Fruit fly (Drosophila melanogaster) whole organism, embryonic: ENCODE data around the gene mgr.
A peak's percentile ranks its signal among the peaks of the same experiment; 100 is the strongest.

Source experiments
- CG10209 ChIP-seq: fragments of 200-800 bp; sonication (Bioruptor generic); optimal IDR thresholded peaks from 3 replicates; lab custom pipeline; 2017; ENCODE audit warnings: missing biosample characterization, mild to moderate bottlenecking, missing genetic modification characterization, missing genetic modification reagents
- CG12219 ChIP-seq: fragments of 200-800 bp; sonication (Bioruptor generic); optimal IDR thresholded peaks from 3 replicates; lab custom pipeline; 2018; ENCODE audit warnings: missing biosample characterization, mild to moderate bottlenecking, missing genetic modification characterization
- CG12744 ChIP-seq: fragments of 200-800 bp; sonication (Bioruptor generic); optimal IDR thresholded peaks from 2 replicates; lab custom pipeline; 2016; ENCODE audit warnings: missing biosample characterization, missing genetic modification characterization
- CG14667 ChIP-seq: fragments of 200-800 bp; sonication (Bioruptor generic); IDR thresholded peaks from 2 replicates; pipeline ENCODE4 v1.3.6; 2022; ENCODE audit warnings: missing biosample characterization, missing genetic modification characterization
- CG16863 ChIP-seq: fragments of 200-800 bp; sonication (Bioruptor generic); optimal IDR thresholded peaks from 3 replicates; lab custom pipeline; 2016; ENCODE audit warnings: missing biosample characterization, missing genetic modification characterization
- CG17328 ChIP-seq: fragments of 200-800 bp; sonication (Bioruptor generic); IDR thresholded peaks from 2 replicates; pipeline ENCODE4 v1.3.6; 2022; ENCODE audit warnings: missing biosample characterization, missing genetic modification characterization
- CG17912 ChIP-seq: fragments of 200-800 bp; sonication (Bioruptor generic); optimal IDR thresholded peaks from 2 replicates; lab custom pipeline; 2018; ENCODE audit warnings: missing biosample characterization, mild to moderate bottlenecking, missing genetic modification characterization
- CG18476 ChIP-seq: fragments of 200-800 bp; sonication (Bioruptor generic); optimal IDR thresholded peaks from 2 replicates; lab custom pipeline; 2016; ENCODE audit warnings: missing biosample characterization, mild to moderate bottlenecking, missing genetic modification characterization
- CG2889 ChIP-seq: fragments of 200-800 bp; sonication (Bioruptor generic); IDR thresholded peaks from 3 replicates; pipeline ENCODE4 v1.3.6; 2022; ENCODE audit warnings: missing biosample characterization, missing genetic modification characterization
- CG32532 ChIP-seq: fragments of 200-800 bp; sonication (Bioruptor generic); IDR thresholded peaks from 2 replicates; pipeline ENCODE4 v1.3.6; 2022; ENCODE audit warnings: missing biosample characterization, missing genetic modification characterization
- CG33213 ChIP-seq: fragments of 200-800 bp; sonication (Bioruptor generic); optimal IDR thresholded peaks from 3 replicates; lab custom pipeline; 2016; ENCODE audit warnings: missing biosample characterization, missing genetic modification characterization
- CG3838 ChIP-seq: fragments of 200-800 bp; sonication (Bioruptor generic); optimal IDR thresholded peaks from 3 replicates; lab custom pipeline; 2016; ENCODE audit warnings: missing biosample characterization, missing genetic modification characterization
- CG3995 ChIP-seq: fragments of 200-800 bp; sonication (Bioruptor generic); optimal IDR thresholded peaks from 3 replicates; lab custom pipeline; 2016; ENCODE audit warnings: missing biosample characterization, missing genetic modification characterization
- CG4282 ChIP-seq: fragments of 200-800 bp; sonication (Bioruptor generic); optimal IDR thresholded peaks from 2 replicates; lab custom pipeline; 2016; ENCODE audit warnings: missing biosample characterization, missing genetic modification characterization
- CG6813 ChIP-seq: fragments of 200-800 bp; sonication (Bioruptor generic); optimal IDR thresholded peaks from 2 replicates; lab custom pipeline; 2017; ENCODE audit warnings: missing biosample characterization, missing genetic modification characterization, mild to moderate bottlenecking, moderate library complexity, missing genetic modification reagents
- CG8388 ChIP-seq: fragments of 200-800 bp; sonication (Bioruptor generic); optimal IDR thresholded peaks from 2 replicates; lab custom pipeline; 2019; ENCODE audit warnings: missing biosample characterization, mild to moderate bottlenecking, missing genetic modification characterization, moderate library complexity
- CG8478 ChIP-seq: fragments of >200 bp; optimal IDR thresholded peaks from 2 replicates; lab custom pipeline; 2018
- CG9727 ChIP-seq: fragments of 200-800 bp; sonication (Bioruptor generic); optimal IDR thresholded peaks from 3 replicates; lab custom pipeline; 2017; ENCODE audit warnings: missing biosample characterization, mild to moderate bottlenecking, missing genetic modification characterization
- CrebB ChIP-seq: fragments of 200-800 bp; sonication (Bioruptor generic); optimal IDR thresholded peaks from 3 replicates; lab custom pipeline; 2018; ENCODE audit warnings: missing biosample characterization, mild to moderate bottlenecking, missing genetic modification characterization
- D19A ChIP-seq: fragments of 200-800 bp; optimal IDR thresholded peaks from 3 replicates; lab custom pipeline; 2019; ENCODE audit warnings: missing biosample characterization, mild to moderate bottlenecking, missing genetic modification characterization, moderate library complexity
- Elba2 ChIP-seq: fragments of 200-800 bp; sonication (Bioruptor generic); optimal IDR thresholded peaks from 3 replicates; lab custom pipeline; 2016; ENCODE audit warnings: missing biosample characterization, missing genetic modification characterization
- Ets97D ChIP-seq: fragments of 200-800 bp; sonication (Bioruptor generic); optimal IDR thresholded peaks from 3 replicates; lab custom pipeline; 2016; ENCODE audit warnings: missing biosample characterization, missing genetic modification characterization
- Fer1 ChIP-seq: fragments of 200-800 bp; sonication (Bioruptor generic); optimal IDR thresholded peaks from 2 replicates; lab custom pipeline; 2017; ENCODE audit warnings: missing biosample characterization, mild to moderate bottlenecking, missing genetic modification characterization
- Hand ChIP-seq: fragments of 200-800 bp; sonication (Bioruptor generic); optimal IDR thresholded peaks from 2 replicates; lab custom pipeline; 2017; ENCODE audit warnings: mild to moderate bottlenecking, missing biosample characterization, missing genetic modification reagents, missing genetic modification characterization
- Scr ChIP-seq: fragments of 200-800 bp; sonication (Bioruptor generic); IDR thresholded peaks from 2 replicates; pipeline ENCODE4 v1.3.6; 2022; ENCODE audit warnings: missing biosample characterization, missing genetic modification characterization; ENCODE audit not compliant: partially characterized antibody
- ac ChIP-seq: fragments of 200-800 bp; sonication (Bioruptor generic); optimal IDR thresholded peaks from 3 replicates; lab custom pipeline; 2017; ENCODE audit warnings: missing biosample characterization, mild to moderate bottlenecking, missing genetic modification characterization
- bigmax ChIP-seq: fragments of 200-800 bp; sonication (Bioruptor generic); optimal IDR thresholded peaks from 2 replicates; lab custom pipeline; 2018; ENCODE audit warnings: missing biosample characterization, mild to moderate bottlenecking, missing genetic modification characterization
- br ChIP-seq: fragments of >200 bp; optimal IDR thresholded peaks from 2 replicates; lab custom pipeline; 2017
- chinmo ChIP-seq: fragments of 200-800 bp; sonication (Bioruptor generic); IDR thresholded peaks from 4 replicates; pipeline ENCODE4 v1.3.6; 2022; ENCODE audit warnings: missing biosample characterization, missing genetic modification characterization; ENCODE audit not compliant: partially characterized antibody
- crp ChIP-seq, 2 experiments: fragments of 200-800 bp; sonication (Bioruptor generic); optimal IDR thresholded peaks; 2 replicates in 1 of 2; 3 replicates in 1 of 2; lab custom pipeline; 2017; ENCODE audit warnings: missing biosample characterization in 2 of 2, missing genetic modification characterization in 2 of 2, mild to moderate bottlenecking in 1 of 2, moderate library complexity in 1 of 2
- hth ChIP-seq: fragments of >200 bp; optimal IDR thresholded peaks from 2 replicates; lab custom pipeline; 2017; ENCODE audit warnings: inconsistent platforms
- inv ChIP-seq: fragments of 200-800 bp; sonication (Bioruptor generic); IDR thresholded peaks from 2 replicates; pipeline ENCODE4 v1.3.6; 2022; ENCODE audit warnings: missing biosample characterization, missing genetic modification characterization; ENCODE audit not compliant: partially characterized antibody
- jigr1 ChIP-seq: fragments of 200-800 bp; sonication (Bioruptor generic); IDR thresholded peaks from 3 replicates; pipeline ENCODE4 v1.3.6; 2022; ENCODE audit warnings: missing biosample characterization, missing genetic modification characterization
- klu ChIP-seq: fragments of 200-800 bp; sonication (Bioruptor generic); IDR thresholded peaks from 2 replicates; pipeline ENCODE4 v1.3.6; 2022; ENCODE audit warnings: missing biosample characterization, missing genetic modification characterization
- luna ChIP-seq: fragments of 200-800 bp; sonication (Bioruptor generic); optimal IDR thresholded peaks from 2 replicates; lab custom pipeline; 2016; ENCODE audit warnings: missing biosample characterization, missing genetic modification characterization
- maf-S ChIP-seq: fragments of 200-800 bp; sonication (Bioruptor generic); optimal IDR thresholded peaks from 2 replicates; lab custom pipeline; 2016; ENCODE audit warnings: missing biosample characterization, missing genetic modification characterization
- mirr ChIP-seq: fragments of 200-800 bp; sonication (Bioruptor generic); optimal IDR thresholded peaks from 3 replicates; lab custom pipeline; 2018; ENCODE audit warnings: missing biosample characterization, mild to moderate bottlenecking, missing genetic modification characterization
- nau ChIP-seq: fragments of 200-800 bp; sonication (Bioruptor generic); optimal IDR thresholded peaks from 3 replicates; lab custom pipeline; 2017; ENCODE audit warnings: missing biosample characterization, mild to moderate bottlenecking, missing genetic modification characterization, missing genetic modification reagents
- nmo ChIP-seq: fragments of 200-800 bp; sonication (Bioruptor generic); optimal IDR thresholded peaks from 2 replicates; lab custom pipeline; 2018; ENCODE audit warnings: missing biosample characterization, mild to moderate bottlenecking, missing genetic modification characterization, moderate library complexity
- org-1 ChIP-seq: fragments of 200-800 bp; sonication (Bioruptor generic); optimal IDR thresholded peaks from 2 replicates; lab custom pipeline; 2017; ENCODE audit warnings: missing biosample characterization, missing genetic modification characterization
- prd ChIP-seq, 3 experiments: fragments of >200 bp in 2 of 3; fragments of 200-800 bp in 1 of 3; sonication (Bioruptor generic) in 1 of 3; optimal IDR thresholded peaks in 2 of 3; IDR thresholded peaks in 1 of 3; 2 replicates in 2 of 3; 3 replicates in 1 of 3; pipeline versions ENCODE4 v1.3.6 to Lab custom; 2017 to 2022; ENCODE audit warnings: missing biosample characterization in 1 of 3, missing genetic modification characterization in 1 of 3
- pum ChIP-seq: fragments of 200-800 bp; sonication (Bioruptor generic); optimal IDR thresholded peaks from 2 replicates; lab custom pipeline; 2016; ENCODE audit warnings: missing biosample characterization, missing genetic modification characterization
- pzg ChIP-seq: fragments of 200-800 bp; sonication (Bioruptor generic); optimal IDR thresholded peaks from 3 replicates; lab custom pipeline; 2018; ENCODE audit warnings: missing biosample characterization, mild to moderate bottlenecking, missing genetic modification characterization, moderate library complexity
- rib ChIP-seq: fragments of 200-800 bp; sonication (Bioruptor generic); IDR thresholded peaks from 2 replicates; pipeline ENCODE4 v1.3.6; 2022; ENCODE audit warnings: missing biosample characterization, missing genetic modification characterization
- schlank ChIP-seq: fragments of 200-800 bp; sonication (Bioruptor generic); optimal IDR thresholded peaks from 2 replicates; lab custom pipeline; 2018; ENCODE audit warnings: missing biosample characterization, mild to moderate bottlenecking, missing genetic modification characterization
- shn ChIP-seq: fragments of 200-800 bp; sonication (Bioruptor generic); optimal IDR thresholded peaks from 3 replicates; lab custom pipeline; 2016; ENCODE audit warnings: missing biosample characterization, missing genetic modification characterization
- ssp ChIP-seq: fragments of 200-800 bp; sonication (Bioruptor generic); IDR thresholded peaks from 2 replicates; pipeline ENCODE4 v1.3.6; 2022; ENCODE audit warnings: missing biosample characterization, missing genetic modification characterization
- tgo ChIP-seq: fragments of 200-800 bp; sonication (Bioruptor generic); IDR thresholded peaks from 3 replicates; pipeline ENCODE4 v1.3.6; 2022; ENCODE audit warnings: missing biosample characterization, missing genetic modification characterization
- tio ChIP-seq: fragments of 200-800 bp; sonication (Bioruptor generic); optimal IDR thresholded peaks from 2 replicates; lab custom pipeline; 2017; ENCODE audit warnings: missing biosample characterization, missing genetic modification characterization, inconsistent platforms
- unc-4 ChIP-seq: fragments of 200-800 bp; sonication (Bioruptor generic); IDR thresholded peaks from 2 replicates; pipeline ENCODE4 v1.3.6; 2022; ENCODE audit warnings: missing biosample characterization, missing genetic modification characterization; ENCODE audit not compliant: partially characterized antibody
- wek ChIP-seq: fragments of 200-800 bp; sonication (Bioruptor generic); optimal IDR thresholded peaks from 3 replicates; lab custom pipeline; 2018; ENCODE audit warnings: missing biosample characterization, mild to moderate bottlenecking, missing genetic modification characterization, moderate library complexity

Gene mgr

DNA sequence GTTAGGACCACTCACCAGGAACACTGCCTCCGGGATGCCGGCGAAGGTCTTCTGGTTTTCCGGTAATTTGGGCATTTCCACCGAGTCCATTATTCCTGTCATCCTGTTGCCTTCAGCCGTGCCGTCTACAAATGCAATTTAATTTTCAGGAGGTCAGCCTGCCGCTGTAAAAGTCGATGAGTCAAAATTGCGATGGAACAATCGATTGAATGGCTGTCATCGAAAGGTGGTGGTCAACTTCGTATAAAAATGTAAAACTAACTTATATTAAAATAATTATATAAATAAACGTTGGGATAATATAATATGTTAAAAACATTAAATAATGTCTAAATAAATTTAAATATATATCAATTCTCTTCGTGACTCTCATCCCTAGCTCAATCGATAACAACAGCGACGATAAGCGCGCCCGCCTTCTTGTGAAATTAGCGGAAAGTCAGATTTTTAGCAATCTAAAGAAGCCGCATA is at the start of gene mgr, which contains the start of gene Irbp (continued):
- TF ChIP-seq pum (GFP tag; lab: Kevin White, UChicago) (peak; percentile 25), D19A (tag; lab: Kevin White, UChicago) (peak; percentile 85), prd (optimal IDR thresholded peaks at IDR 0.05; lab: Kevin White, UChicago) (no peak), prd (GFP tag; IDR thresholded peaks at IDR 0.05; lab: Robert Waterston, UW) (peak; percentile 97), CG16863 (GFP tag; lab: Kevin White, UChicago) (peak; percentile 25), CG32532 (GFP tag; lab: Robert Waterston, UW) (peak; percentile 96), Scr (GFP tag; lab: Robert Waterston, UW) (peak; percentile 90), unc-4 (peak; percentile 83), hth (lab: Kevin White, UChicago) (no peak), Ets97D (GFP tag; lab: Kevin White, UChicago) (peak; percentile 54), tio (GFP tag; lab: Kevin White, UChicago) (no peak), crp (GFP tag; optimal IDR thresholded peaks at IDR 0.05; lab: Kevin White, UChicago) (peak in 1 of 2 experiments; percentile 56), CrebB (tag; lab: Kevin White, UChicago) (peak; percentile 75), wek (GFP tag; lab: Kevin White, UChicago) (no peak), CG17912 (GFP tag; lab: Kevin White, UChicago) (peak; percentile 34), klu (peak; percentile 89), Elba2 (peak; percentile 8), bigmax (peak; percentile 86), CG18476 (GFP tag; lab: Kevin White, UChicago) (peak; percentile 80), rib (GFP tag; lab: Robert Waterston, UW) (peak; percentile 94), CG8388 (GFP tag; lab: Kevin White, UChicago) (peak; percentile 91), nmo (peak; percentile 95), jigr1 (GFP tag; lab: Robert Waterston, UW) (peak; percentile 72; the same call in 2 of the 3 replicates), CG3995 (peak; percentile 40), CG10209 (peak; percentile 91), tgo (GFP tag; lab: Robert Waterston, UW) (peak; percentile 96), CG14667 (GFP tag; lab: Robert Waterston, UW) (peak; percentile 91), inv (peak; percentile 75), Hand (GFP tag; lab: Kevin White, UChicago) (peak; percentile 61), CG17328 (GFP tag; lab: Robert Waterston, UW) (peak; percentile 95), CG8478 (lab: Kevin White, UChicago) (no peak), CG9727 (GFP tag; lab: Kevin White, UChicago) (peak; percentile 94), schlank (tag; lab: Kevin White, UChicago) (peak; percentile 66), luna (GFP tag; lab: Kevin White, UChicago) (no peak), CG6813 (peak; percentile 75), pzg (GFP tag; lab: Kevin White, UChicago) (peak; percentile 40), CG4282 (GFP tag; lab: Kevin White, UChicago) (no peak), org-1 (peak; percentile 63), Fer1 (GFP tag; lab: Kevin White, UChicago) (no peak), CG12744 (GFP tag; lab: Kevin White, UChicago) (no peak), ac (GFP tag; lab: Kevin White, UChicago) (peak; percentile 58), CG3838 (GFP tag; lab: Kevin White, UChicago) (peak; percentile 5), maf-S (GFP tag; lab: Kevin White, UChicago) (no peak), chinmo (GFP tag; lab: Robert Waterston, UW) (no peak), nau (GFP tag; lab: Kevin White, UChicago) (no peak), br (lab: Kevin White, UChicago) (no peak), shn (GFP tag; lab: Kevin White, UChicago) (no peak), mirr (GFP tag; lab: Kevin White, UChicago) (no peak), CG33213 (GFP tag; lab: Kevin White, UChicago) (no peak), ssp (GFP tag; lab: Robert Waterston, UW) (peak; percentile 89), CG2889 (peak; percentile 78; the same call in 2 of the 3 replicates), CG12219 (GFP tag; lab: Kevin White, UChicago) (peak; percentile 72)
